Worm (Caenorhabditis elegans) whole organism, L4/young adult: ENCODE measurements around the gene C34E10.9.

ENCODE experiments used
- W03F9.2 ChIP-seq: fragments of 150-350 bp; optimal IDR thresholded peaks from 2 replicates; lab custom pipeline; 2014; ENCODE audit warnings: missing biosample characterization, missing genetic modification characterization
- dao-5 ChIP-seq: sonication (generic microtip); optimal IDR thresholded peaks from 2 replicates; lab custom pipeline; 2016; ENCODE audit warnings: missing genotype, missing genetic modification characterization, moderate library complexity, missing compliant biosample characterization
- him-1 ChIP-seq: sonication (generic microtip); optimal IDR thresholded peaks from 2 replicates; lab custom pipeline; 2016; ENCODE audit warnings: missing genotype, missing genetic modification reagents, missing genetic modification characterization, missing compliant biosample characterization

Gene C34E10.9

DNA sequence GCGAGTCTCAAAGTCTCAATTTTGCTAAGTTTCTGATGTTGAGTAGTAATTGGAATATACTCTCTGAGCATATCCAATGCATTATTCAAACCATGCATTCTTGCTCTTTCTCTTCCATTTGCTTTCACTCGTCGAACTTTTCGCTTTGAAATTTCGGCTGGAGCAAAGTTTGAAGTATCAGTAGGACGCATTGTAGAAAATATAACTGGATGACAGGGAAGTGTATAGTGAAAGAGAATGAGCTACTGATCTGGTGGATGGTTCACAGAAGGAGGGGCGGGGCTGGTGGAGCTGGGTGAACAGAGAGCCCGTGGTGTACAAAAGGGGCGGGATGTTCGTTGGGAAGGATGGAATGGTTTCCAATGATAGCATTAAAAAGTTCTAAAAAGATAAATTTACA lies 21.3 kb downstream of the C34E10.9 start:
- TF ChIP-seq him-1 (tag; lab: Kevin White, UChicago): no peak
- no peak for TF ChIP-seq W03F9.2
- TF ChIP-seq dao-5 (tag; lab: Kevin White, UChicago): no peak

DNA sequence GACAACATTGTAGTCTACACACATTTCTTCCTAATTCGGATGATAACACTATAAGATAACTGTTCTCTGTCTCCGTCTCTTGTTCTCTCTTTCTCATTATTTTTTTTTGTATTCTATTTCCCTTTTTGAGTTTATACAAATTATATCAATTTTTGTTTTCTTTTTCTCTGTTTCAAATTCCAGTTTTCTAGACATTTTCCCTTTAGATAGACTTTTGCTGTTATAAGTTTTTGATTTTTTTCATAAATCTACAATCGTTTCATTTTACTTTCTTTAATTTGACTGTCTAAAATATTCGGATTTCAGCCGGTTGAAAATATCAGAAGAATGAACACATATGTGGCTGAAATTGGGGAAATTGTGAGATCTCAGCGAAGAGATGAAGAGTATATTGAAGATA lies 27.1 kb downstream of the C34E10.9 start, which contains the start of gene prx-10:
TSS of gene prx-10 (plus strand) at position 301 of the 400 bp plus-strand sequence.
- TF ChIP-seq dao-5 (tag; lab: Kevin White, UChicago): no peak
- TF ChIP-seq him-1 (tag; lab: Kevin White, UChicago): no peak
- TF ChIP-seq W03F9.2: no peak

DNA sequence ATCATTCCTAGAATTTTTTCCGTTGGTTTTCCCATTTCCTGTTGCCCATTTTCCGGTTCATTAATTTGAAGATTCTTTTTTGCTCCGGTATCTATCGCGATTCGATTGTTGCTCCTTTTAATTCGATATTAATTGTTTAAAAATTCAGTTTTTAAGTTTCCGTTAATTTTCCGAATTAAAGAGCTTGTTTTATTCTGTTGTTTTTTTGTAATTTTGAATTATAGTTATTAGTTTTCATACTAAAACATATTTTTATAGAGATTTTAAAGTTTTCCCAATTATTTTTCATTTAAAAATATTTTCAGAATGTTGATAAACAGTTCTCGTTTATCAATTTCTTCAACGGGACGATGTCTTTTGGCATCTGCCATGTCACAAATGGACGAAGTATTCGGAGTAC lies 28.9 kb downstream of the C34E10.9 start, which contains the start of gene mrps-26:
TSS of gene mrps-26 (plus strand) at position 301 of the 400 bp plus-strand sequence.
- no peak for TF ChIP-seq dao-5 (tag; lab: Kevin White, UChicago)
- no peak for TF ChIP-seq him-1 (tag; lab: Kevin White, UChicago)
- no peak for TF ChIP-seq W03F9.2

DNA sequence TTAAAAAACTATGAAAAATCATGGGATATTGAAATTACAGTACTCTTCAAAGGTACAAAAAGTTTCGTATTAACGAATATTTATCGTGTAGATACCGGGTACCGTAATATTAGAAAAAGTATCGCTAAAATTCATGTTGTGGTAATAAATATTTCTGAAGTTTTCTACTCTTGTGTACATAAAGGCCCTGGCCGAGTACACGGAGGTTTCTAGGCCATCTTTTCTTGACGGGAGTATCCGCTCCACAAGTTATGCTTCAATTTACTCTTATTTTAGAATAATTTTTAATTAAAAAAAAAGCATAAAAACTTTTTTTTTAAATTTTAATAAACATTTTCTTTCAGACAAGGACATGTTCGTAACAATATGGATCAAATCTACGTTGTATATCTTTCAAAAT lies 30.1 kb downstream of the C34E10.9 start:
- TF ChIP-seq dao-5 (tag; lab: Kevin White, UChicago) (no peak), him-1 (tag; lab: Kevin White, UChicago) (no peak), W03F9.2 (no peak)

DNA sequence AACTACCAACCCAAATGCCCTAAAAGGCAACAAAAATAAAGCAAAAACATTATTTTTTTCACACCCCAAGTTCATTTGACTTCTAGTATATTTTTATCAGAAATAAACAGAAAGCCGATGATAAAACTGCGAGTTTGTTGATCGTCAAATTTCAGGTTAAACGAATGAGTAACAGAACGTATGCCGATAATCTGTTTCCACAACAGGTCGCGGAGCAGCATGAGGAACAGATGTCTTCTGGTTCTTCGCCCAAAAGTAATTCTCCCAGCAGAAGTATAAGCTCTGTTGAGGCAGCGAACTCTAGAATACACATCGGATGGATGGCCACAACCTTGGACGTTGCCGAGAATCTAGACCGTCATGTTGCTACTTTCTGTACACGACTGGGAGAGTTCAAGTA lies 32.8 kb downstream of the C34E10.9 start, which contains the start of gene prmt-5:
TSS of gene prmt-5 (plus strand) at position 141 of the 400 bp plus-strand sequence.
- TF ChIP-seq dao-5 (tag; lab: Kevin White, UChicago): no peak
- TF ChIP-seq him-1 (tag; lab: Kevin White, UChicago): no peak
- no peak for TF ChIP-seq W03F9.2

DNA sequence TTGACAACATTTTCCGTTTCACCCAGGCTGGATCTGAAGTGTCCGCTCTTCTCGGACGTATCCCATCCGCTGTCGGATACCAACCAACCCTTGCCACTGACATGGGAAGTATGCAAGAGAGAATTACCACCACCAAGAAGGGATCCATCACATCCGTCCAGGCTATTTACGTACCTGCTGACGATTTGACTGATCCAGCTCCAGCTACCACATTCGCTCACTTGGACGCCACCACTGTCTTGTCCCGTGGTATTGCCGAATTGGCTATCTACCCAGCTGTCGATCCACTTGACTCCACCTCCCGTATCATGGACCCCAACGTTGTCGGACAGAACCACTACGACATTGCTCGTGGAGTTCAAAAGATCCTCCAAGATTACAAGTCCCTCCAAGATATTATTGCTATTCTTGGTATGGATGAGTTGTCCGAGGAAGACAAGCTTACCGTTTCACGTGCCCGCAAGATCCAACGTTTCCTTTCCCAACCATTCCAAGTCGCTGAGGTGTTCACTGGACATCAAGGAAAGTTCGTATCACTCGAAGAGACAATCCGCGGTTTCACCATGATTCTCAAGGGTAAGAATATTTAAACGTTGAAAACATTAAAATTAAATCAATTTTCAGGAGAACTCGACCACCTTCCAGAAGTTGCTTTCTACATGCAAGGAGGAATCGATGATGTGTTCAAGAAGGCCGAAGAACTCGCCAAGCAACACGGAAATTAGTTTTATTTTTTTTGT lies 33.5 kb downstream of the C34E10.9 start:
- no peak for TF ChIP-seq him-1 (tag; lab: Kevin White, UChicago)
- TF ChIP-seq W03F9.2: no peak
- TF ChIP-seq dao-5 (tag; lab: Kevin White, UChicago): no peak

DNA sequence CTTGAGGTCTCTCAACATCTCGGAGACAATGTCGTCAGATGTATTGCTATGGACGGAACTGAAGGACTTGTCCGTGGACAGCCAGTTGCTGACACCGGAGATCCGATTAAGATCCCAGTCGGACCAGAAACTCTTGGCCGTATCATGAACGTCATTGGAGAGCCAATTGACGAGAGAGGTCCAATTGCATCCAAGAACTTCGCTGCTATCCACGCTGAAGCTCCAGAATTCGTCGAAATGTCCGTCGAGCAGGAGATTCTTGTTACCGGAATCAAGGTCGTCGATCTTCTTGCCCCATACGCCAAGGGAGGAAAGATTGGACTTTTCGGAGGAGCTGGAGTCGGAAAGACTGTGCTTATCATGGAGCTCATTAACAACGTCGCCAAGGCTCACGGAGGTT lies 34.4 kb downstream of the C34E10.9 start:
- TF ChIP-seq W03F9.2: no peak
- TF ChIP-seq him-1 (tag; lab: Kevin White, UChicago): no peak
- no peak for TF ChIP-seq dao-5 (tag; lab: Kevin White, UChicago)

DNA sequence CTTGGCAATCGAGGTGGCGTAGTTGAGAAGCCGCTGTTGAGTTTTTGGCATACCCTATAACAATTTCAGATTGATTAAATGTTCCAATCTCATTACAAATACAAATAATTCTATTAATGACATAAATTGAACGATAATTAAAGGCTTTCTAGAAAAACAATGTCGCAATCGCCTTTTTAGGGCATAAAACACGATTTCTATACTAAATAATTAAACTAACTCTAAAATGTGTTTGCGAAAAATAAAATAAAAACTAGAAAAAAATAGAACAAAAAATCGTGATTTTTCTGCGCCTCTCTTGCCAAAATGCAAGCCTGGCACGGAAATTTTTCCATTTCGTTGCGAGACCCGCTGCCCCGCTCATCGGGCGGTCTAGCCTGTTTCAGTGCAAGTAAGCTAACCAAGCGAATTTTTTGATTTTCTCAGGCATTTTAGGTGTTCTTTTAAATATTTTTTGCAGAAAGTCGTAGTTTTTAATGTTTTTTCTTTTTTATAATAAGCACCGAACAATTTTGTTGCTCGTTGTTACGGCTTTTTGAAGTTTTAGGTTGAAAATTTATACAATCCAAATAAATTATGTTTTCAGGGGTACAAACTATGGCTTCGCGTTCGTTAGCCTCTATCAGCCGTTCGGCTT lies 35.2 kb downstream of the C34E10.9 start, which contains the start of the genes C34E10.12, C34E10.10 and atp-2:
TSS of gene C34E10.12 (minus strand) at position 51 of the 637 bp plus-strand sequence.
TSS of gene C34E10.10 (minus strand) at position 54 of the 637 bp plus-strand sequence.
TSS of gene atp-2 (plus strand) at position 587 of the 637 bp plus-strand sequence.
- TF ChIP-seq dao-5 (tag; lab: Kevin White, UChicago) (no peak), W03F9.2 (peak; percentile 89), him-1 (tag; lab: Kevin White, UChicago) (peak; percentile 7)

DNA sequence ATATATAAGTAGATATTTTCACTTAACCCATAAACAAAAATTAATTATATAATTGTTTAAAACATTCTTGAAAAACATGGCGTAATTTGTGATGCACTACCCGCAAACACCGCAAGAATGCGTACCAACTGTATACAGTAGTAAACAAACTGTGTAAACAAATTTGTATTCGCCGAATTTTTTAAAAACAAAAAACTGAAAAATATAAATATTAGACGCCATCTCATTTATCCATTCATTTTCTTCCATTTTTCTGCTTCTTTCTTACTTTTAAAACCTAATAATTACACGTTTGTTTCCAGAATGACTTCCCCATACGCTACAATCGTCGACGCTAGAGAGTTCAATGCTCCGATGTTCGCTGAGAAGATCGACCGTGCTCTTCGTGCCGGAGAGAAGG lies 37.9 kb downstream of the C34E10.9 start, which contains the start of gene nex-1:
TSS of gene nex-1 (plus strand) at position 301 of the 400 bp plus-strand sequence.
- TF ChIP-seq dao-5 (tag; lab: Kevin White, UChicago): no peak
- TF ChIP-seq W03F9.2: peak; percentile 17
- TF ChIP-seq him-1 (tag; lab: Kevin White, UChicago): no peak

DNA sequence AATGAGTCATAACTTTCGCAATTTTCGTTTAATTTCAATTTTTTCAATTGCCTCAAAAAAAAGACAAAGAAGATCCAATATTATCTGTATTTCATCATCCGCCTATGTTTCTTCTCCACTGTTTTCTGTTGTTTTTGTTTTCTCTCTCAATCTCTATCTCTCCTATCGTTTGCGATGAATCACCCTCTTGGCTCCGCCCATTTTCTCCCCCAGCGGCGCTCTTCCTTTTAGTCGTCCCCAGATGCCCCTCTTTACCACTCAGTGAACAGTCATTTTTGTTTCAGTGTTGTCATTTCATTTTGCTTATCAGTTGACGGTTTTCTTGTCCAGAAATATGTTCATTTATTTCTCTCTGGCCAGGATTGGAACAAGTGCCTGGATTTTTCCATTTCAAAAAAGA lies 38.3 kb downstream of the C34E10.9 start:
- TF ChIP-seq W03F9.2: no peak
- TF ChIP-seq dao-5 (tag; lab: Kevin White, UChicago): no peak
- TF ChIP-seq him-1 (tag; lab: Kevin White, UChicago): no peak

DNA sequence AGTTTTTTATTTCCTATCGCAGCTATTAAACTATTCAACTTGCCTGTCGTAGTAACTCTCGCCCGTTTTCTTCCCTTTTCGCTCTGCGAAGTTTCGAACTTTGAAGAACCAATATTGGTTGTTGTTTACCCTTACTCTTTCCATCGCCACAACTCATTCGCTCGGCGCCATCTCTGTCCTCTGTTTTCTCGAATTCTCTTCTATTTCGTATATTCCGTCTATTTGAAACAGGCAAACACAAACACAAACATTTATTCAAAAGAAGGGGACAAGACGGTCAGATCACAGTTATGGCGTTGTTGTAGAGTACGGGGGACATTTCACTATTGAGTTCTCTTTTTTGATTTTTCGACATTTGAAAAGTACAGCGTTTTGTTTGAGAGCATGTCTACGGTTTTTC lies 40.4 kb downstream of the C34E10.9 start:
- TF ChIP-seq him-1 (tag; lab: Kevin White, UChicago): no peak
- no peak for TF ChIP-seq W03F9.2
- no peak for TF ChIP-seq dao-5 (tag; lab: Kevin White, UChicago)

DNA sequence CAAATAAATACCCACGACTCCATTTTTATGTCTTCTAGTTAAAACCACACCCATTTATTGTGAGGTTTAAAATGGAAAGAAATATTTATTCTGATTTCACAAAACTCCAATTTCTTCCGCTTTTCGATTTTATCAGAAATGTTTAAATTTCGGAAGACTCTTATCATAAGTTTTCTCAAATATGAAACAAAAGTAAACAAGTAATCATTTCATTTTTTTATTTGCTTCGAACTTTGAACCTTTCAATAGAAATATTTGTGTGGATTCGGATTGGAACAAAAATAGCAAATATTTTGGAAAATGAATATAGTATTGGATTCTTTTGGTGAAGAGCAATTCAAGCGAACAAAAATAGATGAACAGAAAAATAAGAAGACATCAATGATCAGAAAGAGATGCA lies 41.4 kb downstream of the C34E10.9 start:
- TF ChIP-seq him-1 (tag; lab: Kevin White, UChicago) (no peak), dao-5 (tag; lab: Kevin White, UChicago) (no peak), W03F9.2 (no peak)

DNA sequence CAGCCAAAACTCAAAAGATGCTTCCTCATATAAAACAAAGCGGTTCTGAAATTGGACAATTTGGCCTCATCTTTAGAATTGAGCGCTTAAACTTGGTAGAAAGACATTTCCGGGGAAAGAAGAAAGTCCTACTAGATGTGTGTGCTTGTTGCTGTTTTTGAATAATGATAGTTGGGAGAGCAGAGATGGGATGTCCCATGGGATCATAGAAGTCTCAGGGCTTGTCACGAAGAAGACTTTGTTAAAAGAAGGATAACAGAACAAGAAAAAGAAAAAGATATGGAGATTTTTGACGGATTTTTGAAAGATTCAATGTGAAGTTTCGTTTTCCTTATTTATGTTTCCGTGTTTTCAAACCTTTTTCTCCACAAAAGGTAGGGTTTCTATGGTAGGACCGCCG lies 44.5 kb downstream of the C34E10.9 start, which contains the start of gene ZC155.2:
TSS of gene ZC155.2 (plus strand) at position 301 of the 400 bp plus-strand sequence.
- no peak for TF ChIP-seq dao-5 (tag; lab: Kevin White, UChicago)
- TF ChIP-seq him-1 (tag; lab: Kevin White, UChicago): no peak
- TF ChIP-seq W03F9.2: no peak

DNA sequence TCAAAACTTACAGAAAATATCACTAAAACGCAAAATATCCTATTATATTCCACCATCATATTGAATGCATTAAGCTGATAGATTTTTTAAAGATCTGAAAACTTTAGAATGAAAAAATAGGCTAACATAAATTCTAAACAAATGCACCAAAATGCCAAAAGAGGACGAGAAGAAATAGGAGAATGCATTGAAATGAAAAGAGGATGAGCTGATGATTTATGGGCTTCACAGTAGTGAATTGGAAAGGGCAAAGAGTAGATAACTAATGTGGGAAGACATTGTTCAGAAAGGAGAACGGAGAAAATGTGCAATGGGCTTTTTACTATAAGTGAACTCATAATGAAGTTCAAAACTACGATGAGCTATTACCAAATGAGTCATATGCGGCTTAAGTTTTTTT lies 45.7 kb downstream of the C34E10.9 start, which contains the start of gene cutl-19:
TSS of gene cutl-19 (minus strand) at position 101 of the 400 bp plus-strand sequence.
- TF ChIP-seq W03F9.2 (no peak), him-1 (tag; lab: Kevin White, UChicago) (no peak), dao-5 (tag; lab: Kevin White, UChicago) (no peak)
